Worm (Caenorhabditis elegans): ENCODE results near the gene tps-2.
"Not testable (repeated sequence)": the region's sequence is repeated elsewhere in the genome, so short reads cannot be mapped to it uniquely, and the experiment has no call there.

tps-2 gene

DNA sequence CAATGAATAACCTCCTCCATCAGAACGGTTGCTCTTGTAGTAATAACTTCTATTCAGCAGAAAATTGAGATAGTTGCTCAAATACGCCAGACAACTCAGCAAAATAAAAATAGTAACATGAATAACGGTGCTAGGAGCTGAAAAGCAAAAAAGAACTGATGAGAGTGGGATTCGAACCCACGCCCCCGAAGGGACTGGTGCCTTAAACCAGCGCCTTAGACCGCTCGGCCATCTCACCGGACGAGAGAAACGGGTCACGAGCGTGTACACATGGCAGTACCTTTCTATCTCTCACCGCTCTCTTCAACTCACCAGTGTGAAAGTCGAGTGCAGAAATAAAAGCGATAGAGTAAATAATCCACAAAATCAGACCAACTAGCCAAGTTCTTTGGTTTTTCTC is 34.5 kb downstream of the tps-2 start (continued):
- peak; percentile 82 for TF ChIP-seq B0261.1 (tag; optimal IDR thresholded peaks at IDR 0.05)
- TF ChIP-seq snpc-1.1 (tag; optimal IDR thresholded peaks at IDR 0.05; ENCODE audit: insufficient read depth) = no peak
- peak; percentile 16 for TF ChIP-seq K12H6.12 (tag; optimal IDR thresholded peaks at IDR 0.05)
- peak; percentile 16; the same call in 1 of the 2 replicates for TF ChIP-seq D2030.7 (GFP tag; IDR thresholded peaks at IDR 0.05)
- no peak for TF ChIP-seq Y53G8AR.9 (GFP tag; conservative IDR thresholded peaks at IDR 0.05)
- TF ChIP-seq zfh-2 (GFP tag; conservative IDR thresholded peaks at IDR 0.05) = 0 out of 2 replicates have a peak, but pooled peaks have one; percentile 38
- TF ChIP-seq pbrm-1 (GFP tag; IDR thresholded peaks at IDR 0.05) = 0 out of 2 replicates have a peak, but pooled peaks have one; percentile 17
- peak in 1 of 3 experiments; percentile 48 for TF ChIP-seq lin-35 (GFP tag; optimal IDR thresholded peaks at IDR 0.05)
- TF ChIP-seq lir-1 (GFP tag; conservative IDR thresholded peaks at IDR 0.05) = no peak
- peak; percentile 32 for TF ChIP-seq ZK185.1 (tag; optimal IDR thresholded peaks at IDR 0.05; ENCODE audit: poor library complexity, severe bottlenecking)
- peak; percentile 72 for TF ChIP-seq hmg-1.2 (GFP tag; IDR thresholded peaks at IDR 0.05)
- TF ChIP-seq tbp1 (GFP tag; optimal IDR thresholded peaks at IDR 0.05) = peak; percentile 93
- no peak for TF ChIP-seq snpc-4 (GFP tag; optimal IDR thresholded peaks at IDR 0.05)
- peak in 3 of 4 experiments; percentile 41 to 78 (median 54) for TF ChIP-seq snpc-4 (tag; optimal IDR thresholded peaks at IDR 0.05)
- TF ChIP-seq let-607 (tag; optimal IDR thresholded peaks at IDR 0.05) = peak in 1 of 2 experiments; percentile 1
- TF ChIP-seq C06A6.2 (GFP tag; conservative IDR thresholded peaks at IDR 0.05) = peak; percentile 35; the same call in 1 of the 2 replicates

DNA sequence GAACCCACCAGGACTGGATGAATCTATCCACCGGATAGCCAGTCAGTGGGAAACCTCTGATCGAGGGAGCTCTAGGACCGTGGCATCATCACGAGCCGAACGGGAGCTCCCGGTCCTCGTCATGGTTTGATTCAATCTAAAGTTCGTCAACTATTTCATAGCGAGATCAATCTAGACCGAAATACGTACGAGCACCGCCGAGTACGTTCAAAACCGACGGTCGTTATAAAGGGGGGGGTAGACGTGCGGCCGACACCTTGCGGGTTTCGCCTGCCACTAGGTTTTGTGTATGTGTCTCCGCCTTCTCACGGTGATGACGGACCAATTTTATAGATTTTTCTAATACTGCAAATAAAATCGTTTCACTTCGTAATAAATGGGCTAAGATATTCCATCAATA is 35.2 kb downstream of the tps-2 start:
- TF ChIP-seq rpc-1 (optimal IDR thresholded peaks at IDR 0.05) (peak; percentile 33), rpc-1 (tag; optimal IDR thresholded peaks at IDR 0.05) (peak; percentile 56), snpc-4 (tag; optimal IDR thresholded peaks at IDR 0.05) (peak in 3 of 4 experiments; percentile 61 to 95 (median 94)), zfh-2 (GFP tag; conservative IDR thresholded peaks at IDR 0.05) (0 out of 2 replicates have a peak, but pooled peaks have one; percentile 19), tbp1 (GFP tag; optimal IDR thresholded peaks at IDR 0.05) (peak; percentile 64), rcor-1 (GFP tag; IDR thresholded peaks at IDR 0.05) (peak; percentile 45), hmg-1.2 (GFP tag; IDR thresholded peaks at IDR 0.05) (peak; percentile 81), nfyb-1 (GFP tag; IDR thresholded peaks at IDR 0.05) (peak; percentile 64), madf-6 (GFP tag; IDR thresholded peaks at IDR 0.05) (peak; percentile 53; the same call in 1 of the 2 replicates), mcd-1 (GFP tag; IDR thresholded peaks at IDR 0.05) (0 out of 2 replicates have a peak, but pooled peaks have one; percentile 26), dox-1 (GFP tag; IDR thresholded peaks at IDR 0.05) (peak; percentile 50; the same call in 1 of the 2 replicates), D2030.7 (GFP tag; IDR thresholded peaks at IDR 0.05) (peak; percentile 40; the same call in 1 of the 2 replicates), snpc-1.1 (tag; optimal IDR thresholded peaks at IDR 0.05; ENCODE audit: insufficient read depth) (peak; percentile 77)
- not testable (repeated sequence) for TF ChIP-seq snpc-4 (GFP tag; optimal IDR thresholded peaks at IDR 0.05)

DNA sequence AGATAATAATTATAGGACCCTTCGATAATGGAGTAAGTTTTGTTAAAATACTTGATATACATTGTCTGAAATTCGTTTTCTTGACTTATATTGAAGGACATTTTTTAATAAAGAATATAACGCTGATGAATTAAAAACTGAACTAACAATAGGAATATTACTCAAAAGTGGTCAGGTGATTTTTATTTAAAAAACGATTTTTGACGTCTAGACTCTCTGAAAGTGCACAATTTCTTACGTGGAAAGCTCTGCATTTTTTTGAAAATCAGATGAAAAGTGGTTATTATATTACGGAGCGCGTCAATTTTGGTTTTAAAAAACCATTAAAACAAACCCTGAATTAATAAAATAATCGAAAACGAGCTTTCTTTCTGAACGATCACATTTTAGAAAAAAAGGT is 36.0 kb downstream of the tps-2 start, which contains the start of gene sre-13:
Gene sre-13 (minus strand): TSS at position 101 of the 400 bp plus-strand sequence.
- TF ChIP-seq F33H1.4 (GFP tag; IDR thresholded peaks at IDR 0.05) = no peak
- TF ChIP-seq lin-35 (GFP tag; optimal IDR thresholded peaks at IDR 0.05) = no peak
- TF ChIP-seq rec-8 (tag; optimal IDR thresholded peaks at IDR 0.05) = no peak
- no peak for TF ChIP-seq lag-1 (GFP tag; IDR thresholded peaks at IDR 0.05)
- no peak for TF ChIP-seq ZK185.1 (tag; optimal IDR thresholded peaks at IDR 0.05; ENCODE audit: poor library complexity, severe bottlenecking)
- no peak for TF ChIP-seq nhr-120 (GFP tag; IDR thresholded peaks at IDR 0.05)
- TF ChIP-seq F57C9.4 (tag; optimal IDR thresholded peaks at IDR 0.05) = no peak
- no peak for TF ChIP-seq zim-3 (tag; optimal IDR thresholded peaks at IDR 0.05)
- no peak for TF ChIP-seq B0261.1 (tag; optimal IDR thresholded peaks at IDR 0.05)
- no peak for TF ChIP-seq nhr-90 (tag; optimal IDR thresholded peaks at IDR 0.05)
- TF ChIP-seq madf-10 (tag; optimal IDR thresholded peaks at IDR 0.05) = no peak

DNA sequence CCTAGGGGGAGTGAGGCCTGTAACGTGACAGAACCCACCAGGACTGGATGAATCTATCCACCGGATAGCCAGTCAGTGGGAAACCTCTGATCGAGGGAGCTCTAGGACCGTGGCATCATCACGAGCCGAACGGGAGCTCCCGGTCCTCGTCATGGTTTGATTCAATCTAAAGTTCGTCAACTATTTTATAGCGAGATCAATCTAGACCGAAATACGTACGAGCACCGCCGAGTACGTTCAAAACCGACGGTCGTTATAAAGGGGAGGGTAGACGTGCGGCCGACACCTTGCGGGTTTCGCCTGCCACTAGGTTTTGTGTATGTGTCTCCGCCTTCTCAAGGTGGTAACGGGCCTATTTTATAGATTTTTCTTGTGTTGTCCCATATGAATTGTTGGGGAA is 40.7 kb downstream of the tps-2 start:
- TF ChIP-seq snpc-1.1 (tag; optimal IDR thresholded peaks at IDR 0.05; ENCODE audit: insufficient read depth) (peak; percentile 76), lin-26 (GFP tag; IDR thresholded peaks at IDR 0.05) (peak; percentile 52; the same call in 1 of the 2 replicates), D2030.7 (GFP tag; IDR thresholded peaks at IDR 0.05) (peak; percentile 64), tbp1 (GFP tag; optimal IDR thresholded peaks at IDR 0.05) (peak; percentile 51), mcd-1 (GFP tag; IDR thresholded peaks at IDR 0.05) (peak; percentile 30; the same call in 1 of the 2 replicates), snpc-4 (GFP tag; optimal IDR thresholded peaks at IDR 0.05) (peak; percentile 52), snpc-4 (tag; optimal IDR thresholded peaks at IDR 0.05) (peak; percentile 55 to 94 (median 76)), hmg-1.2 (GFP tag; IDR thresholded peaks at IDR 0.05) (peak; percentile 69), rpc-1 (optimal IDR thresholded peaks at IDR 0.05) (peak; percentile 24), rpc-1 (tag; optimal IDR thresholded peaks at IDR 0.05) (peak; percentile 64), B0261.1 (tag; optimal IDR thresholded peaks at IDR 0.05) (peak; percentile 29)
